Worm (Caenorhabditis elegans) whole organism, mixed stage, embryonic: ENCODE data around the gene egl-9.

Experiments used
- blmp-1 ChIP-seq: fragments of 150-350 bp; optimal IDR thresholded peaks from 2 replicates; lab custom pipeline; 2014; ENCODE audit warnings: missing biosample characterization, missing genetic modification characterization
- ceh-39 ChIP-seq: fragments of 150-350 bp; optimal IDR thresholded peaks from 2 replicates; lab custom pipeline; 2014; ENCODE audit warnings: missing biosample characterization, missing genetic modification characterization
- elt-3 ChIP-seq: fragments of 150-350 bp; optimal IDR thresholded peaks from 2 replicates; lab custom pipeline; 2014; ENCODE audit warnings: missing biosample characterization, missing genetic modification characterization
- lin-13 ChIP-seq: fragments of 150-350 bp; optimal IDR thresholded peaks from 2 replicates; lab custom pipeline; 2014; ENCODE audit warnings: missing biosample characterization, missing genetic modification characterization
- lin-32 ChIP-seq: fragments of 200-800 bp; sonication (Bioruptor generic); optimal IDR thresholded peaks from 2 replicates; lab custom pipeline; 2018; ENCODE audit warnings: mild to moderate bottlenecking, missing genetic modification characterization, missing compliant biosample characterization
- mep-1 ChIP-seq: fragments of 150-350 bp; optimal IDR thresholded peaks from 2 replicates; lab custom pipeline; 2017; ENCODE audit warnings: missing biosample characterization, missing genetic modification reagents, missing genetic modification characterization, inconsistent platforms
- nhr-12 ChIP-seq: fragments of 150-350 bp; optimal IDR thresholded peaks from 2 replicates; lab custom pipeline; 2014; ENCODE audit warnings: missing biosample characterization, missing genetic modification characterization
- nhr-28 ChIP-seq: fragments of 150-350 bp; optimal IDR thresholded peaks from 2 replicates; lab custom pipeline; 2014; ENCODE audit warnings: missing biosample characterization, missing genetic modification characterization
- nhr-76 ChIP-seq: sonication (generic microtip); optimal IDR thresholded peaks from 2 replicates; lab custom pipeline; 2017; ENCODE audit warnings: missing biosample characterization, missing genetic modification characterization
- sem-2 ChIP-seq: fragments of 200-800 bp; sonication (Bioruptor generic); optimal IDR thresholded peaks from 2 replicates; lab custom pipeline; 2018; ENCODE audit warnings: mild to moderate bottlenecking, missing genetic modification characterization, missing compliant biosample characterization
- snpc-4 ChIP-seq: fragments of 150-350 bp; optimal IDR thresholded peaks from 2 replicates; lab custom pipeline; 2014; ENCODE audit warnings: missing biosample characterization, missing genetic modification characterization
- unc-120 ChIP-seq: sonication (generic microtip); optimal IDR thresholded peaks from 2 replicates; lab custom pipeline; 2017; ENCODE audit warnings: missing genetic modification characterization, missing compliant biosample characterization; ENCODE audit not compliant: poor library complexity, severe bottlenecking
- unc-39 ChIP-seq: fragments of 150-350 bp; optimal IDR thresholded peaks from 2 replicates; lab custom pipeline; 2014; ENCODE audit warnings: missing biosample characterization, missing genetic modification characterization
- unc-62 ChIP-seq: fragments of 150-350 bp; optimal IDR thresholded peaks from 2 replicates; lab custom pipeline; 2014; ENCODE audit warnings: missing biosample characterization, missing genetic modification reagents, missing genetic modification characterization

DNA sequence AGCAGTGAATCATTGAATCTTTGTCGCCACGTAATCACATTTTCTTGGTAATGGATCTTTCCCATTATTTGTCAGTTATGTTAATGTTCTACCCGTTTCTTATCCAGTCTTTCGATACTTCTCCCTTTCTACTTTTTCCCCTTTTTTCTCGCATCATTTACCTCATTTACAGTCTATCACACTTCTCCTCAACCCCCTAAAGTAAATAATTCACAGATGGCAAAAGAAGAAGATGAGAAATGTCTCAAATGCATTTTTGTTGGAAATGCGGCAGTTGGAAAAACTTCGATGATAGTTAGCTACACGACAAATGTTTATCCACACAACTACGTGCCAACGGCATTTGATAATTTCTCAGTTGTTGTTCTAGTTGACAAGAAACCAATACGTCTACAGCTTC, 6.3 kb upstream of the egl-9 start, which contains the start of gene chw-1:
- TF ChIP-seq unc-62 (GFP tag; lab: Kevin White, UChicago) = no peak
- no peak for TF ChIP-seq nhr-28 (tag; lab: Kevin White, UChicago)
- no peak for TF ChIP-seq lin-13 (tag; lab: Kevin White, UChicago)
- TF ChIP-seq elt-3 (tag; lab: Kevin White, UChicago) = no peak
- no peak for TF ChIP-seq lin-32 (GFP tag; lab: Kevin White, UChicago)
- TF ChIP-seq sem-2 (GFP tag; lab: Kevin White, UChicago) = no peak
- TF ChIP-seq snpc-4 (tag; lab: Kevin White, UChicago) = no peak
- no peak for TF ChIP-seq ceh-39 (tag; lab: Kevin White, UChicago)
- TF ChIP-seq unc-39 = no peak
- TF ChIP-seq nhr-12 = no peak
- no peak for TF ChIP-seq mep-1
- no peak for TF ChIP-seq blmp-1 (tag; lab: Kevin White, UChicago)
- no peak for TF ChIP-seq nhr-76 (tag; lab: Kevin White, UChicago)
- no peak for TF ChIP-seq unc-120 (tag; lab: Kevin White, UChicago)
